Worm (Caenorhabditis elegans): ENCODE results near the gene C31E10.11.

DNA sequence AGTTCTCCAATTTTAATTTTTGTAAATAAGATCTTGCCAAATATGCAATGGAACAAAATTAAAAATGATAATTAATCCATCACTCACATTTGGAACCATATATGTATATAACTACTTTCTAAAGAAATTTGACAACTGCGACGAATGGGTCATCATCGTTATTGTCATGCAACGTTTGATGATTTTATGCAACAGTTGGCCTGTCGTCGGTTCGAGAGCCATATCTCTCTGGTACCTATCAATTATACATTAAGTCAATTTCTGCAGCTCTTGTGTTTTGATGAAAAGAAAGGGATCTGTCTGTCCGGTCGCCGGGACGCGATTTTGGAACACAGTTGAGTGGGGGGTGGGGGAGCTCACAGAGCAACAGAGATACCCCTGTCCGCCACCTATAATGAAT is 48.7 kb upstream of the C31E10.11 start:
- no peak for TF ChIP-seq aly-2 (tag; optimal IDR thresholded peaks at IDR 0.05)
- no peak for TF ChIP-seq fos-1 (tag; optimal IDR thresholded peaks at IDR 0.05)
- no peak for TF ChIP-seq lir-3 (tag; optimal IDR thresholded peaks at IDR 0.05; ENCODE audit: poor library complexity)
- TF ChIP-seq hpl-2 (GFP tag; optimal IDR thresholded peaks at IDR 0.05), result no peak
- no peak for TF ChIP-seq lin-39 (tag; optimal IDR thresholded peaks at IDR 0.05)
- no peak for TF ChIP-seq ztf-4 (tag; optimal IDR thresholded peaks at IDR 0.05)
- TF ChIP-seq alr-1 (tag; optimal IDR thresholded peaks at IDR 0.05; ENCODE audit: borderline replicate concordance), result no peak
- no peak for TF ChIP-seq lin-13 (GFP tag; optimal IDR thresholded peaks at IDR 0.05)
- no peak for TF ChIP-seq unc-98 (GFP tag; IDR thresholded peaks at IDR 0.05)
- TF ChIP-seq nhr-90 (tag; optimal IDR thresholded peaks at IDR 0.05; ENCODE audit: poor library complexity), result no peak
- TF ChIP-seq lin-35 (GFP tag; optimal IDR thresholded peaks at IDR 0.05), result no peak
- TF ChIP-seq snu-23 (GFP tag; optimal IDR thresholded peaks at IDR 0.05), result no peak
- TF ChIP-seq efl-3 (GFP tag; optimal IDR thresholded peaks at IDR 0.05), result no peak

All from whole organism, L1 larva.